Fruit fly (Drosophila melanogaster) Kc167 (cell line): ENCODE measurements around the gene JMJD4.
A peak's percentile ranks its signal among the peaks of the same experiment; 100 is the strongest.

Experiments used
- Myc ChIP-seq: fragments of >200 bp; optimal IDR thresholded peaks from 2 replicates; lab custom pipeline; 2017; ENCODE audit warnings: missing external identifiers
- h ChIP-seq: fragments of >200 bp; optimal IDR thresholded peaks from 3 replicates; lab custom pipeline; 2018; ENCODE audit warnings: missing external identifiers
- insv ChIP-seq: fragments of >200 bp; optimal IDR thresholded peaks from 3 replicates; lab custom pipeline; 2018; ENCODE audit warnings: missing external identifiers
- psq ChIP-seq: fragments of >200 bp; optimal IDR thresholded peaks from 2 replicates; lab custom pipeline; 2017; ENCODE audit warnings: missing external identifiers
- ttk ChIP-seq: sonication (Bioruptor generic); optimal IDR thresholded peaks from 2 replicates; lab custom pipeline; 2017; ENCODE audit warnings: missing external identifiers

DNA sequence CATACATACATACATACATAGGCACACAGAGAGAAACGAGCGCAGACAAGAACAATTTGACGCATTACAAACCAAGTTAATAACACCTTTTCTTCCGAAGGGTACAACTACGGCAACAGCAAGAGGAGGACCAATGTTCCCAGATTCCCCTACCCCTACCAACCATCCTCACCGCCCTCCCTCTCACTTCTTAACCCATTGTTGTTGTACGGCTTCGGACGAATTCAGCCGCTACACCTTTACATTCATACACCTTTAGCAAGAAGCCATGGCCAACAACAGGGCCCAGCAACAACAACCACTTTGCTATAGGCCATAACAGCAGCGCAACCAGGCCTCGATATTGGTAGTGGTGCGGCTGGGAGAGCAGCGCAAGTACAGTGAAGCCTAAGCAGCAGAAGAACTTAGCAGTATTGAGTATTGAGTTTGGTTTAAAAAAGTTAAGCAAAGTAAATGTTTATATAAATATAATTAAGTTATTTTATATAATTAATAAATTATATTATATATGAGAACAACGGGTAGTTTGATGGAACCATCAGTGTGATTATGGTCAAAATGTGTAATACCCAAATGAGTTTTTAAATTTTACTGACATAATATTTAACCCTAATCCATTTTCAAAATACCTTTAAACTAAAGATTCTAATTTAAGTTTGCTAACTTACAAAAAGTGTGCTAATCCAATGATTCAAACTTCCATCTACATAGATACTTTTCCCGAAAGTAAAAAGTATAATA, 8.5 kb downstream of the JMJD4 start:
- TF ChIP-seq Myc (lab: Kevin White, UChicago) = no peak
- TF ChIP-seq h (lab: Kevin White, UChicago) = no peak
- no peak for TF ChIP-seq insv (lab: Kevin White, UChicago)
- TF ChIP-seq psq (lab: Kevin White, UChicago) = no peak
- TF ChIP-seq ttk (lab: Kevin White, UChicago) = peak; percentile 58
